Fruit fly (Drosophila melanogaster) whole organism, prepupa: Measurements from ENCODE around the gene CG34298.
A peak's percentile ranks its signal among the peaks of the same experiment; 100 is the strongest.

ENCODE experiments used
- CG16779 ChIP-seq: fragments of 200-800 bp; sonication (Bioruptor generic); optimal IDR thresholded peaks from 3 replicates; lab custom pipeline; 2017; ENCODE audit warnings: missing biosample characterization, mild to moderate bottlenecking, missing genetic modification characterization
- CG34406 ChIP-seq: fragments of 200-800 bp; sonication (Bioruptor generic); optimal IDR thresholded peaks from 3 replicates; lab custom pipeline; 2016; ENCODE audit warnings: missing biosample characterization, missing genetic modification characterization
- CG6163 ChIP-seq: fragments of 200-800 bp; sonication (Bioruptor generic); IDR thresholded peaks from 3 replicates; pipeline ENCODE4 v1.3.6; 2022; ENCODE audit warnings: missing biosample characterization, missing genetic modification characterization
- Sox14 ChIP-seq: fragments of 200-800 bp; sonication (Bioruptor generic); optimal IDR thresholded peaks from 3 replicates; lab custom pipeline; 2016; ENCODE audit warnings: missing biosample characterization, missing genetic modification characterization
- Sox15 ChIP-seq: fragments of 200-800 bp; sonication (Bioruptor generic); optimal IDR thresholded peaks from 3 replicates; lab custom pipeline; 2016; ENCODE audit warnings: missing biosample characterization, missing genetic modification characterization
- achi ChIP-seq: fragments of 200-800 bp; sonication (Bioruptor generic); optimal IDR thresholded peaks from 3 replicates; lab custom pipeline; 2016; ENCODE audit warnings: missing biosample characterization, missing genetic modification characterization
- cyc ChIP-seq: fragments of 200-800 bp; sonication (Bioruptor generic); optimal IDR thresholded peaks from 3 replicates; lab custom pipeline; 2016; ENCODE audit warnings: missing biosample characterization, missing genetic modification characterization
- lz ChIP-seq: fragments of 200-800 bp; sonication (Bioruptor generic); optimal IDR thresholded peaks from 3 replicates; lab custom pipeline; 2016; ENCODE audit warnings: missing biosample characterization, missing genetic modification characterization
- net ChIP-seq: fragments of 200-800 bp; sonication (Bioruptor generic); optimal IDR thresholded peaks from 3 replicates; lab custom pipeline; 2016; ENCODE audit warnings: missing biosample characterization, missing genetic modification characterization
- topi ChIP-seq: fragments of 200-800 bp; sonication (Bioruptor generic); optimal IDR thresholded peaks from 3 replicates; lab custom pipeline; 2016; ENCODE audit warnings: missing biosample characterization, missing genetic modification characterization

- TF ChIP-seq lz (GFP tag; lab: Kevin White, UChicago) (peak; percentile 79), achi (GFP tag; lab: Kevin White, UChicago) (no peak), Sox15 (GFP tag; lab: Kevin White, UChicago) (peak; percentile 39), net (GFP tag; lab: Kevin White, UChicago) (no peak), CG6163 (peak; percentile 77), CG34406 (GFP tag; lab: Kevin White, UChicago) (peak; percentile 48), Sox14 (GFP tag; lab: Kevin White, UChicago) (no peak), cyc (GFP tag; lab: Kevin White, UChicago) (peak; percentile 78), CG16779 (no peak), topi (GFP tag; lab: Kevin White, UChicago) (no peak)
Measured at dm6 chr3R:30043139-30043744, 43.6 kb downstream of the CG34298 start, which contains the start of gene Sry-delta.
